Worm (Caenorhabditis elegans) whole organism, L4 larva: Measurements from ENCODE around the gene Y116A8C.20.

Source experiments
- F26F4.8 ChIP-seq: fragments of 200-800 bp; sonication (Bioruptor generic); conservative IDR thresholded peaks from 2 replicates; pipeline ENCODE4 v1.3.6; 2022; ENCODE audit warnings: missing genetic modification characterization, missing compliant biosample characterization
- F37D6.2 ChIP-seq: sonication (generic microtip); optimal IDR thresholded peaks from 2 replicates; lab custom pipeline; 2016; ENCODE audit warnings: mild to moderate bottlenecking, missing genetic modification characterization, missing compliant biosample characterization
- F49E8.2 ChIP-seq: sonication (generic microtip); optimal IDR thresholded peaks from 2 replicates; lab custom pipeline; 2016; ENCODE audit warnings: missing compliant biosample characterization, mild to moderate bottlenecking, missing genetic modification characterization, borderline replicate concordance
- T20F7.1 ChIP-seq: fragments of 200-800 bp; sonication (Bioruptor generic); optimal IDR thresholded peaks from 2 replicates; lab custom pipeline; 2018; ENCODE audit warnings: mild to moderate bottlenecking, missing genetic modification characterization, missing compliant biosample characterization
- T26A8.4 ChIP-seq: fragments of 200-800 bp; sonication (Bioruptor generic); IDR thresholded peaks from 2 replicates; pipeline ENCODE4 v1.3.6; 2022; ENCODE audit warnings: missing genetic modification characterization, missing compliant biosample characterization
- Y105C5A.15 ChIP-seq: fragments of 200-800 bp; sonication (Bioruptor generic); IDR thresholded peaks from 2 replicates; pipeline ENCODE4 v1.3.6; 2022; ENCODE audit warnings: missing genetic modification characterization, missing compliant biosample characterization
- Y48G9A.11 ChIP-seq: fragments of 200-800 bp; sonication (Bioruptor generic); IDR thresholded peaks from 2 replicates; pipeline ENCODE4 v1.3.6; 2022; ENCODE audit warnings: missing genetic modification reagents, missing genetic modification characterization, missing compliant biosample characterization
- ZK337.2 ChIP-seq: fragments of 200-800 bp; sonication (Bioruptor generic); IDR thresholded peaks from 2 replicates; pipeline ENCODE4 v1.3.6; 2022; ENCODE audit warnings: missing genetic modification reagents, missing genetic modification characterization, missing compliant biosample characterization
- aha-1 ChIP-seq: fragments of 150-350 bp; peaks from one replicate; lab custom pipeline; 2014; ENCODE audit warnings: missing biosample characterization, missing genetic modification characterization
- arid-1 ChIP-seq: fragments of 200-800 bp; sonication (Bioruptor generic); conservative IDR thresholded peaks from 2 replicates; pipeline ENCODE4 v1.3.6; 2022; ENCODE audit warnings: missing genetic modification reagents, missing genetic modification characterization, missing compliant biosample characterization
- ceh-44 ChIP-seq: fragments of 200-800 bp; sonication (Bioruptor generic); IDR thresholded peaks from 2 replicates; pipeline ENCODE4 v1.3.6; 2022; ENCODE audit warnings: missing genetic modification reagents, missing genetic modification characterization, missing compliant biosample characterization
- ceh-82 ChIP-seq: sonication (generic microtip); optimal IDR thresholded peaks from 2 replicates; lab custom pipeline; 2017; ENCODE audit warnings: missing biosample characterization, missing genetic modification characterization
- ces-1 ChIP-seq: fragments of 150-350 bp; sonication (generic microtip); optimal IDR thresholded peaks from 4 replicates; lab custom pipeline; 2014; ENCODE audit warnings: missing biosample characterization, missing genetic modification reagents, missing genetic modification characterization
- ctbp-1 ChIP-seq: fragments of 200-800 bp; sonication (Bioruptor generic); IDR thresholded peaks from 2 replicates; pipeline ENCODE4 v1.3.6; 2022; ENCODE audit warnings: missing genetic modification reagents, missing genetic modification characterization, missing compliant biosample characterization
- daf-16 ChIP-seq, 3 experiments: sonication (generic microtip); optimal IDR thresholded peaks; 2 replicates each; lab custom pipeline; 2016 to 2017; ENCODE audit warnings: missing genetic modification characterization in 3 of 3, missing genetic modification reagents in 3 of 3, mild to moderate bottlenecking in 2 of 3, missing compliant biosample characterization in 2 of 3, missing biosample characterization in 1 of 3, moderate library complexity in 1 of 3
- daf-19 ChIP-seq: fragments of 200-800 bp; sonication (Bioruptor generic); conservative IDR thresholded peaks from 2 replicates; pipeline ENCODE4 v1.3.6; 2022; ENCODE audit warnings: missing genetic modification characterization, missing compliant biosample characterization
- dmd-9 ChIP-seq: fragments of 200-800 bp; sonication (Bioruptor generic); IDR thresholded peaks from 2 replicates; pipeline ENCODE4 v1.3.6; 2022; ENCODE audit warnings: missing genetic modification reagents, missing genetic modification characterization, missing compliant biosample characterization
- dpl-1 ChIP-seq: fragments of 150-350 bp; optimal IDR thresholded peaks from 2 replicates; lab custom pipeline; 2014; ENCODE audit warnings: missing biosample characterization, missing genetic modification reagents, missing genetic modification characterization
- hif-1 ChIP-seq, 2 experiments: sonication (generic microtip); optimal IDR thresholded peaks; 2 replicates each; lab custom pipeline; 2016 to 2017; ENCODE audit warnings: missing compliant biosample characterization in 2 of 2, missing genetic modification characterization in 2 of 2, missing genetic modification reagents in 2 of 2, missing genotype in 2 of 2, mild to moderate bottlenecking in 1 of 2
- hmg-1.1 ChIP-seq: fragments of 200-800 bp; sonication (Bioruptor generic); IDR thresholded peaks from 2 replicates; pipeline ENCODE4 v1.3.6; 2022; ENCODE audit warnings: missing genetic modification reagents, missing genetic modification characterization, missing compliant biosample characterization
- lin-1 ChIP-seq: fragments of 200-800 bp; sonication (Bioruptor generic); IDR thresholded peaks from 2 replicates; pipeline ENCODE4 v1.3.6; 2022; ENCODE audit warnings: missing genetic modification reagents, missing genetic modification characterization, missing compliant biosample characterization
- lin-38 ChIP-seq: fragments of 200-800 bp; sonication (Bioruptor generic); IDR thresholded peaks from 2 replicates; pipeline ENCODE4 v1.3.6; 2022; ENCODE audit warnings: missing genetic modification reagents, missing genetic modification characterization, missing compliant biosample characterization
- lir-3 ChIP-seq: sonication (generic microtip); optimal IDR thresholded peaks from 2 replicates; lab custom pipeline; 2016; ENCODE audit warnings: mild to moderate bottlenecking, missing genetic modification characterization, missing compliant biosample characterization
- lsy-2 ChIP-seq, 2 experiments: fragments of 150-350 bp in 1 of 2; sonication (generic microtip) in 1 of 2; optimal IDR thresholded peaks; 2 replicates each; lab custom pipeline; 2014 to 2017; ENCODE audit warnings: missing biosample characterization in 2 of 2, missing genetic modification characterization in 2 of 2
- madf-5 ChIP-seq, 2 experiments: fragments of 200-800 bp; sonication (Bioruptor generic); IDR thresholded peaks; 2 replicates each; pipeline ENCODE4 v1.3.6; 2022; ENCODE audit warnings: missing compliant biosample characterization in 2 of 2, missing genetic modification characterization in 2 of 2
- madf-9 ChIP-seq: fragments of 200-800 bp; sonication (Bioruptor generic); conservative IDR thresholded peaks from 2 replicates; pipeline ENCODE4 v1.3.6; 2022; ENCODE audit warnings: missing genetic modification reagents, missing genetic modification characterization, missing compliant biosample characterization
- mdl-1 ChIP-seq, 2 experiments: fragments of 150-350 bp in 1 of 2; sonication (generic microtip) in 1 of 2; optimal IDR thresholded peaks; 2 replicates each; lab custom pipeline; 2014 to 2017; ENCODE audit warnings: missing biosample characterization in 2 of 2, missing genetic modification characterization in 2 of 2
- mep-1 ChIP-seq: fragments of 150-350 bp; sonication (generic microtip); optimal IDR thresholded peaks from 3 replicates; lab custom pipeline; 2014; ENCODE audit warnings: missing biosample characterization, missing genetic modification characterization
- mes-2 ChIP-seq: sonication (generic microtip); optimal IDR thresholded peaks from 2 replicates; lab custom pipeline; 2016; ENCODE audit warnings: missing genotype, mild to moderate bottlenecking, missing genetic modification characterization, missing compliant biosample characterization; ENCODE audit not compliant: poor library complexity, severe bottlenecking
- mxl-2 ChIP-seq: fragments of 200-800 bp; sonication (Bioruptor generic); conservative IDR thresholded peaks from 2 replicates; pipeline ENCODE4 v1.3.6; 2022; ENCODE audit warnings: missing genetic modification reagents, missing genetic modification characterization, missing compliant biosample characterization
- nhr-102 ChIP-seq: sonication (generic microtip); optimal IDR thresholded peaks from 2 replicates; lab custom pipeline; 2016; ENCODE audit warnings: mild to moderate bottlenecking, missing genetic modification characterization, moderate library complexity, missing compliant biosample characterization
- nhr-237 ChIP-seq: sonication (generic microtip); optimal IDR thresholded peaks from 2 replicates; lab custom pipeline; 2017; ENCODE audit warnings: missing biosample characterization, missing genetic modification characterization
- nhr-28 ChIP-seq: fragments of 150-350 bp; optimal IDR thresholded peaks from 2 replicates; lab custom pipeline; 2014; ENCODE audit warnings: missing biosample characterization, missing genetic modification characterization
- pha-4 ChIP-seq, 2 experiments: fragments of 150-350 bp in 1 of 2; fragments of 200-800 bp in 1 of 2; sonication (Bioruptor generic) in 1 of 2; IDR thresholded peaks in 1 of 2; optimal IDR thresholded peaks in 1 of 2; 2 replicates each; pipeline versions ENCODE4 v1.3.6 to Lab custom; 2014 to 2022; ENCODE audit warnings: missing genetic modification characterization in 2 of 2, missing genetic modification reagents in 2 of 2, missing biosample characterization in 1 of 2, missing compliant biosample characterization in 1 of 2
- pqm-1 ChIP-seq: sonication (generic microtip); optimal IDR thresholded peaks from 2 replicates; lab custom pipeline; 2017; ENCODE audit warnings: missing biosample characterization, missing genetic modification characterization
- snpc-1.2 ChIP-seq: fragments of 200-800 bp; sonication (Bioruptor generic); IDR thresholded peaks from 2 replicates; pipeline ENCODE4 v1.3.6; 2022; ENCODE audit warnings: missing genetic modification reagents, missing genetic modification characterization, missing compliant biosample characterization
- snpc-4 ChIP-seq: fragments of 150-350 bp; optimal IDR thresholded peaks from 2 replicates; lab custom pipeline; 2014; ENCODE audit warnings: missing biosample characterization, missing genetic modification characterization
- spr-1 ChIP-seq: sonication (generic microtip); optimal IDR thresholded peaks from 2 replicates; lab custom pipeline; 2016; ENCODE audit warnings: mild to moderate bottlenecking, missing genetic modification characterization, missing compliant biosample characterization
- spr-3 ChIP-seq: fragments of 200-800 bp; sonication (Bioruptor generic); optimal IDR thresholded peaks from 2 replicates; lab custom pipeline; 2018; ENCODE audit warnings: mild to moderate bottlenecking, missing genetic modification characterization, missing compliant biosample characterization
- tra-1 ChIP-seq: fragments of 200-800 bp; sonication (Bioruptor generic); IDR thresholded peaks from 2 replicates; pipeline ENCODE4 v1.3.6; 2022; ENCODE audit warnings: missing genetic modification reagents, missing genetic modification characterization, missing compliant biosample characterization
- unc-39 ChIP-seq: sonication (generic microtip); optimal IDR thresholded peaks from 2 replicates; lab custom pipeline; 2017; ENCODE audit warnings: missing biosample characterization, missing genetic modification characterization
- vab-7 ChIP-seq: fragments of 200-800 bp; sonication (Bioruptor generic); IDR thresholded peaks from 2 replicates; pipeline ENCODE4 v1.3.6; 2022; ENCODE audit warnings: missing genetic modification reagents, missing genetic modification characterization, missing compliant biosample characterization
- zfp-2 ChIP-seq: sonication (generic microtip); optimal IDR thresholded peaks from 2 replicates; lab custom pipeline; 2016; ENCODE audit warnings: mild to moderate bottlenecking, missing genetic modification characterization, missing compliant biosample characterization

The Y116A8C.20 gene

DNA sequence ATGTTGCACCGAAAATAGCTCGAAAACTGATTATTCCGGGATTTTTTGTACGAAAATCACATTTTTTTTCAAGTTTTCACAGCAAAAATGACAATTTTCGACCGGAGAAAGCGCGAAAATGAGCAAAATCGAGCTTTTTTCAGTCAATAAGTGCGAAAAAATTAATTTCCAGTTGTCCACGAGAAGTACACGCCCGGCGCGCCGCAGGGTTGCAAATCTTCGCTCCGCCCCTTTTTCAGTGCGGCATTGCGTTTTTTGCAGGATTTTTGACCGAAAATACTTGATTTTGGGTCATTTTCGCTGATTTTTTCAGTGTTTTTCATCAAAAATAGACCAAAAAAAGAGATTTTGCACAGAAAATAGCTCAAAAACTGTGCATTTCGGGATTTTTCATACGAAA lies 43.6 kb downstream of the Y116A8C.20 start:
- TF ChIP-seq unc-39 (tag; lab: Kevin White, UChicago) (no peak), daf-19 (GFP tag; lab: Robert Waterston, UW) (no peak), aha-1 (no peak), lin-38 (GFP tag; lab: Robert Waterston, UW) (peak; percentile 51), dpl-1 (GFP tag; lab: Kevin White, UChicago) (peak; percentile 0), F26F4.8 (GFP tag; lab: Robert Waterston, UW) (no peak), madf-5 (GFP tag; IDR thresholded peaks at IDR 0.05; lab: Robert Waterston, UW) (no peak), dmd-9 (0 out of 2 replicates have a peak, but pooled peaks have one; percentile 7)

DNA sequence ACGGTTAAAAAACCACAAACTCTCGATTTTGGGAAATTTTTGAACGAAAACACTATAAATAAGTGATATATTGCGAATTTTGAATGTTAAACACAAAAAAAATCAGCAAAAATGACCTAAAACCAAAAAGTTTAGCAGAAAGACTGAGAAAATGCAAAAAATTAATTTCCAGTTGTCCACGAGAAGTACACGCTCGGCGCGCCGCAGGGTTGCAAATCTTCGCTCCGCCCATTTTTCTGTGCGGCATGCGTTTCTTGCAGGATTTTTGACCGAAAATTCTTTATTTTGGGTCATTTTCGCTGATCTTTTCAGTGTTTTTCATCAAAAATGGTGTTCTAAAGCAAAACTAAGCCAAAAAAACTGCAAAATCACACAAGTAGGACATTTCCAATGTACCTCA lies 44.1 kb downstream of the Y116A8C.20 start:
- TF ChIP-seq Y105C5A.15 (GFP tag; lab: Robert Waterston, UW): no peak
- TF ChIP-seq nhr-237: no peak
- TF ChIP-seq aha-1: peak; percentile 74
- TF ChIP-seq snpc-1.2 (GFP tag; lab: Robert Waterston, UW): peak; percentile 80
- peak; percentile 41 for TF ChIP-seq lin-38 (GFP tag; lab: Robert Waterston, UW)
- TF ChIP-seq lir-3 (tag; lab: Kevin White, UChicago): no peak
- no peak for TF ChIP-seq tra-1 (GFP tag; lab: Robert Waterston, UW)
- TF ChIP-seq mxl-2 (GFP tag; lab: Robert Waterston, UW): no peak

DNA sequence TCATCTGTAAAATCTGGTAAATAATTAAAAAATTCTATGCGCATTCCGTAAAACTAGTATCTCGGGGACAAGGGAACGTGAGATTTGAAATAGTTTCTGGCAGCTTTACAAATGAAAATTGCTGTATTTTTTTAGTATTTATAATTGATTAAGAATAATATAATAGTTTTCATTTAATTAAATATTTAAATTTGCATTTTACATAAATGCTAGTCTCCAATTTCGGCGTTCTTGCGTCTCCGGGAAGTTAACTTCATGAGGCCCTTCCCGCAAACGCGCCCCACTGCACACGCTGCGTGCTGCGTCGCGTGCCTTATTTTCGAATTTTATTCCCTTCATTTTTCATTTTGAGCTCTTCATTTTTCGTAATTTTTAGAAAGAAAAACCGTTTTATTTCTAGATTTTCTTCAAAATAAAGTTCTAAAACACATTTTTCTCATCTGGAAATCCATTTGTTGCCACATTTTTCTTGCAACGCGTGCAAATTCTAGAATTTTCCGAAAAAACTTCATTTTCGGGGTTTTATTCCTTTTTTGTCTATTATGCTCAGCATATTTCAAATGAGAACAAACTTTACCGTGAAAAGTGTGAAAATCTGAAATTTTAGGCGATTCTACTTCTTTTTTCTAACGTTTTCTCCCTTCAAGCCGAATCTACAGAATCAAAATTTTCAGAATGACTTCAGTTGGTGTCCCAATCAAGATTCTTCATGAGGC lies 46.8 kb downstream of the Y116A8C.20 start, which contains the start of the genes snx-13 and snr-1:
Gene snx-13 (minus strand): TSS at position 55 of the 716 bp plus-strand sequence.
Gene snr-1 (plus strand): TSS at position 666 of the 716 bp plus-strand sequence.
- TF ChIP-seq madf-5 (GFP tag; IDR thresholded peaks at IDR 0.05; lab: Robert Waterston, UW) (0 out of 4 replicates have a peak, but pooled peaks of 1 of the 2 experiments have one; percentile 62), arid-1 (peak; percentile 61; the same call in 1 of the 2 replicates), daf-19 (GFP tag; lab: Robert Waterston, UW) (no peak), pqm-1 (no peak), ces-1 (GFP tag; lab: Kevin White, UChicago) (no peak), snpc-1.2 (GFP tag; lab: Robert Waterston, UW) (peak; percentile 81), spr-3 (GFP tag; lab: Kevin White, UChicago) (no peak), T20F7.1 (GFP tag; lab: Kevin White, UChicago) (peak; percentile 78), daf-16 (GFP tag; optimal IDR thresholded peaks at IDR 0.05; lab: Kevin White, UChicago) (peak in 1 of 2 experiments; percentile 30), daf-16 (tag; optimal IDR thresholded peaks at IDR 0.05; lab: Kevin White, UChicago) (peak; percentile 39), nhr-102 (tag; lab: Kevin White, UChicago) (peak; percentile 38), F49E8.2 (tag; lab: Kevin White, UChicago) (peak; percentile 3), F37D6.2 (tag; lab: Kevin White, UChicago) (peak; percentile 69), dpl-1 (GFP tag; lab: Kevin White, UChicago) (peak; percentile 69), mdl-1 (tag; optimal IDR thresholded peaks at IDR 0.05; lab: Kevin White, UChicago) (peak in 1 of 2 experiments; percentile 65), nhr-28 (tag; lab: Kevin White, UChicago) (peak; percentile 44), snpc-4 (no peak), mep-1 (tag; lab: Kevin White, UChicago) (peak; percentile 82), T26A8.4 (GFP tag; lab: Robert Waterston, UW) (no peak), zfp-2 (tag; lab: Kevin White, UChicago) (peak; percentile 62), Y48G9A.11 (GFP tag; lab: Robert Waterston, UW) (peak; percentile 64), lsy-2 (tag; optimal IDR thresholded peaks at IDR 0.05; lab: Kevin White, UChicago) (peak; percentile 35 to 82), vab-7 (GFP tag; lab: Robert Waterston, UW) (peak; percentile 86), ctbp-1 (GFP tag; lab: Robert Waterston, UW) (no peak; the same call in 1 of the 2 replicates), lin-1 (GFP tag; lab: Robert Waterston, UW) (no peak), ceh-82 (no peak), ceh-44 (peak; percentile 84), hif-1 (tag; optimal IDR thresholded peaks at IDR 0.05; lab: Kevin White, UChicago) (peak in 1 of 2 experiments; percentile 95), mes-2 (tag; lab: Kevin White, UChicago) (peak; percentile 96), aha-1 (peak; percentile 97), pha-4 (GFP tag; IDR thresholded peaks at IDR 0.05; lab: Robert Waterston, UW) (peak; percentile 60; the same call in 1 of the 2 replicates), pha-4 (tag; optimal IDR thresholded peaks at IDR 0.05; lab: Kevin White, UChicago) (no peak), hmg-1.1 (peak; percentile 75), ZK337.2 (GFP tag; lab: Robert Waterston, UW) (peak; percentile 74; the same call in 1 of the 2 replicates), madf-9 (GFP tag; lab: Robert Waterston, UW) (peak; percentile 76; the same call in 1 of the 2 replicates), spr-1 (tag; lab: Kevin White, UChicago) (peak; percentile 40)
